Worm (Caenorhabditis elegans): Measurements from ENCODE around the gene frm-2.

DNA sequence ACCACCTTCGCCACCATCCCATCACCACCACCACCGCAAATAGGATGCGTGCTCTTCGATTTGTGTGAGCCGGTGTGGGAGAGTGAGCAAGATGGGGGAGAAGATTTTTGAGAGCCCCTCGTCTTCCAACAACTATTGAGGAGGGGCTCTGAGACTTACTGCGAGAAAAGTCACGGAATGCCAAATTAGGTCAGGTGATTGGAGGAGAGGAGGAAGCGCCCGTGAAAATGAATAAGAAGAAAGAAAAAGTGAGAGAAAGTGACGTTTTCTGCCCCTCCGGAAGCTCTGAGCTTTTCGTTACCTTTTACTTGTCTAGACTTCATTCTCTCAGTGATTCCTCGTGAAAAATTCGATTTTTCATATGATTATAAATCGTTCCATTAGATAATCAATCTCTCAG is 16.7 kb upstream of the frm-2 start:
- TF ChIP-seq nhr-28 (tag; optimal IDR thresholded peaks at IDR 0.05) (no peak), nhr-12 (tag; optimal IDR thresholded peaks at IDR 0.05) (no peak), unc-62 (GFP tag; optimal IDR thresholded peaks at IDR 0.05) (no peak), tbx-8 (GFP tag; optimal IDR thresholded peaks at IDR 0.05) (no peak), sptf-1 (tag; optimal IDR thresholded peaks at IDR 0.05) (no peak)

Data from whole organism, mixed stage, embryonic.